Fruit fly (Drosophila melanogaster): ENCODE measurements around the gene CG43153.

The CG43153 gene

dm6 chr2L:11528129-11528589 lies 5.6 kb upstream of the CG43153 start, which contains the start of gene CG31705 (continued):
- TF ChIP-seq ab (GFP tag; optimal IDR thresholded peaks at IDR 0.05) = no peak
- TF ChIP-seq CG7928 (GFP tag; optimal IDR thresholded peaks at IDR 0.05) = no peak
- no peak for TF ChIP-seq Dip3 (GFP tag; optimal IDR thresholded peaks at IDR 0.05)
- 0 out of 3 replicates have a peak, but pooled peaks have one; percentile 13 for TF ChIP-seq ci (GFP tag; IDR thresholded peaks at IDR 0.05)
- peak; percentile 12 for TF ChIP-seq CG12155 (GFP tag; optimal IDR thresholded peaks at IDR 0.05)
- peak; percentile 7 for TF ChIP-seq CG2678 (tag; optimal IDR thresholded peaks at IDR 0.05)
- TF ChIP-seq mam (GFP tag; optimal IDR thresholded peaks at IDR 0.05) = no peak
- peak; percentile 3 for TF ChIP-seq ATbp (GFP tag; optimal IDR thresholded peaks at IDR 0.05)
- TF ChIP-seq pzg (GFP tag; optimal IDR thresholded peaks at IDR 0.05) = no peak
- TF ChIP-seq CG10267 (tag; optimal IDR thresholded peaks at IDR 0.05) = peak; percentile 25
- no peak for TF ChIP-seq tx (GFP tag; optimal IDR thresholded peaks at IDR 0.05)
- no peak for TF ChIP-seq Ravus (GFP tag; IDR thresholded peaks at IDR 0.05)
- no peak for TF ChIP-seq ash1 (GFP tag; optimal IDR thresholded peaks at IDR 0.05)
- peak; percentile 6 for TF ChIP-seq CG16815 (GFP tag; optimal IDR thresholded peaks at IDR 0.05)
- TF ChIP-seq NC2β (GFP tag; optimal IDR thresholded peaks at IDR 0.05) = no peak
- peak; percentile 95 for TF ChIP-seq Ets65A (GFP tag)
- TF ChIP-seq tll (GFP tag; optimal IDR thresholded peaks at IDR 0.05) = no peak
- TF ChIP-seq CG3163 (GFP tag; optimal IDR thresholded peaks at IDR 0.05) = no peak
- no peak for TF ChIP-seq HLH54F (GFP tag; optimal IDR thresholded peaks at IDR 0.05)
- no peak for TF ChIP-seq chif (GFP tag; optimal IDR thresholded peaks at IDR 0.05)
- TF ChIP-seq Mes4 (GFP tag; optimal IDR thresholded peaks at IDR 0.05) = no peak
- no peak for TF ChIP-seq CG17612 (GFP tag; IDR thresholded peaks at IDR 0.05)
- no peak for TF ChIP-seq sqz (GFP tag; optimal IDR thresholded peaks at IDR 0.05)
- no peak for TF ChIP-seq Lhr (GFP tag; optimal IDR thresholded peaks at IDR 0.05)
- no peak for TF ChIP-seq Adf1 (GFP tag; IDR thresholded peaks at IDR 0.05)
- TF ChIP-seq Atf3 (GFP tag; optimal IDR thresholded peaks at IDR 0.05) = no peak
- peak; percentile 7 for TF ChIP-seq Xbp1 (GFP tag; optimal IDR thresholded peaks at IDR 0.05)
- TF ChIP-seq CG15011 (GFP tag; optimal IDR thresholded peaks at IDR 0.05) = no peak
- no peak for TF ChIP-seq CG12942 (GFP tag; optimal IDR thresholded peaks at IDR 0.05)
- TF ChIP-seq pros (GFP tag; optimal IDR thresholded peaks at IDR 0.05) = no peak
- no peak for TF ChIP-seq twi (tag; optimal IDR thresholded peaks at IDR 0.05)
- TF ChIP-seq CG4328 (GFP tag; optimal IDR thresholded peaks at IDR 0.05) = no peak
- no peak for TF ChIP-seq CG4617 (GFP tag; optimal IDR thresholded peaks at IDR 0.05; ENCODE audit: borderline replicate concordance)
- TF ChIP-seq Hr3 (GFP tag; optimal IDR thresholded peaks at IDR 0.05) = peak; percentile 39
- TF ChIP-seq CG11695 (GFP tag; IDR thresholded peaks at IDR 0.05) = peak; percentile 36; the same call in 1 of the 3 replicates
- TF ChIP-seq CG6654 (GFP tag; optimal IDR thresholded peaks at IDR 0.05) = peak; percentile 43
- no peak for TF ChIP-seq hkb (optimal IDR thresholded peaks at IDR 0.05)
- TF ChIP-seq hkb (GFP tag; IDR thresholded peaks at IDR 0.05) = no peak
- peak; percentile 79 for TF ChIP-seq Meics (GFP tag; optimal IDR thresholded peaks at IDR 0.05)
- no peak for TF ChIP-seq ERR (GFP tag; optimal IDR thresholded peaks at IDR 0.05)
- TF ChIP-seq CG18011 (GFP tag; optimal IDR thresholded peaks at IDR 0.05) = no peak
- no peak for TF ChIP-seq CG2875 (GFP tag; optimal IDR thresholded peaks at IDR 0.05)
- TF ChIP-seq fd102C (GFP tag; optimal IDR thresholded peaks at IDR 0.05) = no peak
- no peak for TF ChIP-seq gsb (GFP tag; IDR thresholded peaks at IDR 0.05)
- TF ChIP-seq CkIIα-i1 (GFP tag; IDR thresholded peaks at IDR 0.05) = no peak
- TF ChIP-seq Hr51 (GFP tag; optimal IDR thresholded peaks at IDR 0.05) = peak in 1 of 2 experiments; percentile 53
- peak; percentile 80; the same call in 2 of the 3 replicates for TF ChIP-seq CG17361 (GFP tag; IDR thresholded peaks at IDR 0.05)
- TF ChIP-seq CG10431 (GFP tag; optimal IDR thresholded peaks at IDR 0.05) = no peak
- TF ChIP-seq slbo (GFP tag; IDR thresholded peaks at IDR 0.05) = peak; percentile 67
- peak; percentile 63 for TF ChIP-seq Jarid2 (GFP tag; optimal IDR thresholded peaks at IDR 0.05)
- no peak for TF ChIP-seq Fer1 (GFP tag; optimal IDR thresholded peaks at IDR 0.05)
